Fruit fly (Drosophila melanogaster) whole organism, wandering third instar larva: ENCODE results near the gene CG17919.

ENCODE experiments used
- Abd-B ChIP-seq: fragments of >200 bp; optimal IDR thresholded peaks from 2 replicates; lab custom pipeline; 2017; ENCODE audit warnings: missing biosample characterization, missing genetic modification characterization
- CG32264 ChIP-seq: fragments of 200-800 bp; sonication (Bioruptor generic); optimal IDR thresholded peaks from 2 replicates; lab custom pipeline; 2016; ENCODE audit warnings: missing biosample characterization, missing genetic modification characterization
- CG9705 ChIP-seq: fragments of 200-800 bp; sonication (Bioruptor generic); optimal IDR thresholded peaks from 2 replicates; lab custom pipeline; 2018; ENCODE audit warnings: missing biosample characterization, mild to moderate bottlenecking, missing genetic modification characterization
- CrebA ChIP-seq: fragments of 200-800 bp; sonication (Bioruptor generic); optimal IDR thresholded peaks from 2 replicates; lab custom pipeline; 2016; ENCODE audit warnings: missing biosample characterization, mild to moderate bottlenecking, missing genetic modification characterization, borderline replicate concordance
- Dfd ChIP-seq: fragments of >200 bp; optimal IDR thresholded peaks from 2 replicates; lab custom pipeline; 2017; ENCODE audit warnings: missing biosample characterization, missing genetic modification characterization
- Dif ChIP-seq: fragments of 200-275, 200-300 bp; sonication (Bioruptor generic); optimal IDR thresholded peaks from 2 replicates; lab custom pipeline; 2018; ENCODE audit warnings: missing biosample characterization, missing genetic modification characterization; ENCODE audit not compliant: partially characterized antibody
- GATAd ChIP-seq: sonication (Bioruptor generic); optimal IDR thresholded peaks from 2 replicates; lab custom pipeline; 2016; ENCODE audit warnings: missing biosample characterization, missing genetic modification characterization
- HLH106 ChIP-seq: fragments of 200-800 bp; optimal IDR thresholded peaks from 3 replicates; lab custom pipeline; 2019; ENCODE audit warnings: missing biosample characterization, mild to moderate bottlenecking, missing genetic modification characterization, moderate library complexity
- Hnf4 ChIP-seq: fragments of 200-800 bp; sonication (Bioruptor generic); optimal IDR thresholded peaks from 2 replicates; lab custom pipeline; 2016; ENCODE audit warnings: missing biosample characterization, mild to moderate bottlenecking, missing genetic modification characterization
- Hr78 ChIP-seq: fragments of >200 bp; optimal IDR thresholded peaks from 2 replicates; lab custom pipeline; 2017; ENCODE audit warnings: missing biosample characterization, missing genetic modification characterization
- Hr83 ChIP-seq: fragments of 200-300 bp; sonication (Bioruptor generic); optimal IDR thresholded peaks from 2 replicates; lab custom pipeline; 2016; ENCODE audit warnings: missing biosample characterization, mild to moderate bottlenecking, missing genetic modification characterization, moderate library complexity; ENCODE audit not compliant: poor library complexity, severe bottlenecking
- Jra ChIP-seq: sonication (Bioruptor generic); optimal IDR thresholded peaks from 2 replicates; lab custom pipeline; 2016; ENCODE audit warnings: missing biosample characterization, missing genetic modification characterization
- Mio ChIP-seq: sonication (Bioruptor generic); optimal IDR thresholded peaks from 2 replicates; lab custom pipeline; 2016; ENCODE audit warnings: missing biosample characterization, missing genetic modification characterization
- Myc ChIP-seq: fragments of >200 bp; optimal IDR thresholded peaks from 2 replicates; lab custom pipeline; 2017
- OdsH ChIP-seq: fragments of 200-800 bp; sonication (Bioruptor generic); optimal IDR thresholded peaks from 2 replicates; lab custom pipeline; 2016; ENCODE audit warnings: missing biosample characterization, mild to moderate bottlenecking, missing genetic modification characterization
- Rel ChIP-seq, 2 experiments: fragments of 200-800 bp; sonication (Bioruptor generic) in 1 of 2; optimal IDR thresholded peaks; 2 replicates in 1 of 2; 3 replicates in 1 of 2; lab custom pipeline; 2016 to 2019; ENCODE audit warnings: mild to moderate bottlenecking in 2 of 2, missing biosample characterization in 2 of 2, missing genetic modification characterization in 2 of 2, moderate library complexity in 1 of 2
- Sp1 ChIP-seq: fragments of 200-800 bp; sonication (Bioruptor generic); optimal IDR thresholded peaks from 3 replicates; lab custom pipeline; 2019; ENCODE audit warnings: missing biosample characterization, mild to moderate bottlenecking, missing genetic modification characterization, moderate library complexity
- Vsx2 ChIP-seq: fragments of 200-300, 225-300 bp; sonication (Bioruptor generic); optimal IDR thresholded peaks from 2 replicates; lab custom pipeline; 2018; ENCODE audit warnings: missing biosample characterization, missing genetic modification characterization; ENCODE audit not compliant: partially characterized antibody
- br ChIP-seq: fragments of 200-800 bp; sonication (Bioruptor generic); optimal IDR thresholded peaks from 2 replicates; lab custom pipeline; 2016; ENCODE audit warnings: missing biosample characterization, missing genetic modification characterization
- brk ChIP-seq: fragments of 200-800 bp; sonication (Bioruptor generic); optimal IDR thresholded peaks from 2 replicates; lab custom pipeline; 2016; ENCODE audit warnings: missing biosample characterization, mild to moderate bottlenecking, missing genetic modification characterization
- dl ChIP-seq, 2 experiments: fragments of 175-275, 200-275 bp in 1 of 2; fragments of 200-275 bp in 1 of 2; sonication (Bioruptor generic); optimal IDR thresholded peaks; lab custom pipeline; 2018; ENCODE audit warnings: mild to moderate bottlenecking in 2 of 2, missing biosample characterization in 2 of 2, missing genetic modification characterization in 2 of 2, moderate library complexity in 2 of 2; ENCODE audit not compliant: partially characterized antibody in 2 of 2, insufficient read depth in 1 of 2
- dmrt93B ChIP-seq: fragments of 200-800 bp; sonication (Bioruptor generic); optimal IDR thresholded peaks from 2 replicates; lab custom pipeline; 2018; ENCODE audit warnings: missing biosample characterization, mild to moderate bottlenecking, missing genetic modification characterization
- foxo ChIP-seq, 2 experiments: fragments of 200-800 bp; sonication (Bioruptor generic); optimal IDR thresholded peaks; 2 replicates in 1 of 2; 3 replicates in 1 of 2; lab custom pipeline; 2016 to 2017; ENCODE audit warnings: missing biosample characterization in 2 of 2, missing genetic modification characterization in 2 of 2
- fru ChIP-seq: fragments of 200-800 bp; sonication (Bioruptor generic); optimal IDR thresholded peaks from 3 replicates; lab custom pipeline; 2016; ENCODE audit warnings: missing biosample characterization, mild to moderate bottlenecking, missing genetic modification characterization
- h ChIP-seq: fragments of 200-800 bp; sonication (Bioruptor generic); optimal IDR thresholded peaks from 3 replicates; lab custom pipeline; 2016; ENCODE audit warnings: missing biosample characterization, mild to moderate bottlenecking, missing genetic modification characterization
- jim ChIP-seq: fragments of 175-275, 200-325 bp; sonication (Bioruptor generic); optimal IDR thresholded peaks from 2 replicates; lab custom pipeline; 2016; ENCODE audit warnings: missing biosample characterization, mild to moderate bottlenecking, missing genetic modification characterization
- lola ChIP-seq: fragments of >200 bp; optimal IDR thresholded peaks from 2 replicates; lab custom pipeline; 2017; ENCODE audit warnings: missing biosample characterization, missing genetic modification characterization
- pan ChIP-seq: fragments of >200 bp; optimal IDR thresholded peaks from 2 replicates; lab custom pipeline; 2017
- psq ChIP-seq: fragments of 200-800 bp; sonication (Bioruptor generic); optimal IDR thresholded peaks from 3 replicates; lab custom pipeline; 2017; ENCODE audit warnings: missing biosample characterization, mild to moderate bottlenecking, missing genetic modification characterization, moderate library complexity
- rgr ChIP-seq: fragments of 200-800 bp; sonication (Bioruptor generic); optimal IDR thresholded peaks from 3 replicates; lab custom pipeline; 2016; ENCODE audit warnings: missing biosample characterization, mild to moderate bottlenecking, missing genetic modification characterization
- sage ChIP-seq: fragments of 200-800 bp; sonication (Bioruptor generic); optimal IDR thresholded peaks from 2 replicates; lab custom pipeline; 2016; ENCODE audit warnings: missing biosample characterization, mild to moderate bottlenecking, missing genetic modification characterization
- sv ChIP-seq: fragments of 200-800 bp; sonication (Bioruptor generic); optimal IDR thresholded peaks from 3 replicates; lab custom pipeline; 2016; ENCODE audit warnings: missing biosample characterization, missing genetic modification characterization
- tai ChIP-seq: sonication (Bioruptor generic); optimal IDR thresholded peaks from 2 replicates; lab custom pipeline; 2016; ENCODE audit warnings: missing biosample characterization, missing genetic modification characterization
- usp ChIP-seq: fragments of >200 bp; optimal IDR thresholded peaks from 2 replicates; lab custom pipeline; 2017; ENCODE audit warnings: missing biosample characterization, missing genetic modification characterization
- woc ChIP-seq: sonication (Bioruptor generic); optimal IDR thresholded peaks from 2 replicates; lab custom pipeline; 2016; ENCODE audit warnings: missing biosample characterization, mild to moderate bottlenecking, missing genetic modification characterization

The CG17919 gene

dm6 chr3R:6353624-6354352 lies 10.0 kb downstream of the CG17919 start (continued):
- TF ChIP-seq Abd-B, result no peak

- TF ChIP-seq sage (GFP tag; lab: Kevin White, UChicago) (no peak), brk (GFP tag; lab: Kevin White, UChicago) (peak; percentile 25), Abd-B (no peak)
These were observed 10.6 kb downstream of the CG17919 start for dm6 chr3R:6354408-6354807.

- peak; percentile 29 for TF ChIP-seq CG9705 (GFP tag; lab: Kevin White, UChicago)
- no peak for TF ChIP-seq usp (GFP tag; lab: Kevin White, UChicago)
- peak; percentile 42 for TF ChIP-seq sv (GFP tag; lab: Kevin White, UChicago)
- peak; percentile 30 for TF ChIP-seq Myc (lab: Kevin White, UChicago)
- no peak for TF ChIP-seq dl (GFP tag; optimal IDR thresholded peaks at IDR 0.05; lab: Kevin White, UChicago; ENCODE audit: insufficient read depth in 1 of 2, partially characterized antibody in 2 of 2)
- TF ChIP-seq Hnf4 (GFP tag; lab: Kevin White, UChicago), result no peak
- TF ChIP-seq woc (GFP tag; lab: Kevin White, UChicago), result no peak
- peak; percentile 20 for TF ChIP-seq psq
- TF ChIP-seq, all 38 proteins: peak for 4
These were observed 24.3 kb downstream of the CG17919 start, which contains the start of gene CG42724 for dm6 chr3R:6368100-6368499. CG42724 (minus strand) TSS chr3R:6368288.

dm6 chr3R:6368550-6369238 lies 24.9 kb downstream of the CG17919 start, which contains the start of gene CG10286:
CG10286 (plus strand) TSS chr3R:6368965.
- TF ChIP-seq Myc (lab: Kevin White, UChicago), result peak; percentile 31
- no peak for TF ChIP-seq Abd-B
- TF ChIP-seq Hr78 (GFP tag; lab: Kevin White, UChicago), result no peak
- peak; percentile 44 for TF ChIP-seq woc (GFP tag; lab: Kevin White, UChicago)
- TF ChIP-seq tai, result no peak
- TF ChIP-seq HLH106, result peak; percentile 29
- TF ChIP-seq Hr83 (GFP tag; lab: Kevin White, UChicago), result peak; percentile 57
- peak; percentile 25 for TF ChIP-seq rgr (GFP tag; lab: Kevin White, UChicago)
- no peak for TF ChIP-seq brk (GFP tag; lab: Kevin White, UChicago)
- peak; percentile 11 for TF ChIP-seq psq

dm6 chr3R:6373512-6374306 lies 29.9 kb downstream of the CG17919 start:
- TF ChIP-seq usp (GFP tag; lab: Kevin White, UChicago) (no peak), foxo (GFP tag; optimal IDR thresholded peaks at IDR 0.05; lab: Kevin White, UChicago) (peak in 1 of 2 experiments; percentile 29), Vsx2 (GFP tag; lab: Kevin White, UChicago) (no peak), CG9705 (GFP tag; lab: Kevin White, UChicago) (peak; percentile 16), lola (GFP tag; lab: Kevin White, UChicago) (no peak), brk (GFP tag; lab: Kevin White, UChicago) (no peak), CrebA (GFP tag; lab: Kevin White, UChicago) (no peak), GATAd (GFP tag; lab: Kevin White, UChicago) (no peak), sage (GFP tag; lab: Kevin White, UChicago) (no peak), fru (peak; percentile 41), Sp1 (peak; percentile 34), Abd-B (no peak), woc (GFP tag; lab: Kevin White, UChicago) (peak; percentile 54), Hr78 (GFP tag; lab: Kevin White, UChicago) (no peak), h (GFP tag; lab: Kevin White, UChicago) (peak; percentile 58), br (GFP tag; lab: Kevin White, UChicago) (no peak), jim (GFP tag; lab: Kevin White, UChicago) (no peak), sv (GFP tag; lab: Kevin White, UChicago) (peak; percentile 33), CG32264 (GFP tag; lab: Kevin White, UChicago) (no peak), dmrt93B (GFP tag; lab: Kevin White, UChicago) (no peak), tai (no peak), Mio (GFP tag; lab: Kevin White, UChicago) (no peak), Rel (GFP tag; optimal IDR thresholded peaks at IDR 0.05; lab: Kevin White, UChicago) (no peak), Rel (tag; optimal IDR thresholded peaks at IDR 0.05; lab: Kevin White, UChicago) (peak; percentile 3), Dfd (GFP tag; lab: Kevin White, UChicago) (no peak), Hnf4 (GFP tag; lab: Kevin White, UChicago) (peak; percentile 33), Jra (GFP tag; lab: Kevin White, UChicago) (peak; percentile 62), pan (lab: Kevin White, UChicago) (no peak), Dif (GFP tag; lab: Kevin White, UChicago) (no peak), Hr83 (GFP tag; lab: Kevin White, UChicago) (peak; percentile 26), psq (peak; percentile 26), OdsH (GFP tag; lab: Kevin White, UChicago) (peak; percentile 49), HLH106 (peak; percentile 51)
